Worm (Caenorhabditis elegans) whole organism, L3 larva: ENCODE results near the gene rer-1.

Experiments
- mdl-1 ChIP-seq: fragments of 150-350 bp; optimal IDR thresholded peaks from 2 replicates; lab custom pipeline; 2014; ENCODE audit warnings: missing biosample characterization, missing genetic modification characterization
- snpc-4 ChIP-seq: fragments of 150-350 bp; optimal IDR thresholded peaks from 2 replicates; lab custom pipeline; 2014; ENCODE audit warnings: missing biosample characterization, missing genetic modification characterization
- unc-62 ChIP-seq: fragments of 150-350 bp; sonication (generic microtip); optimal IDR thresholded peaks from 4 replicates; lab custom pipeline; 2014; ENCODE audit warnings: missing biosample characterization, missing genetic modification reagents, missing genetic modification characterization

DNA sequence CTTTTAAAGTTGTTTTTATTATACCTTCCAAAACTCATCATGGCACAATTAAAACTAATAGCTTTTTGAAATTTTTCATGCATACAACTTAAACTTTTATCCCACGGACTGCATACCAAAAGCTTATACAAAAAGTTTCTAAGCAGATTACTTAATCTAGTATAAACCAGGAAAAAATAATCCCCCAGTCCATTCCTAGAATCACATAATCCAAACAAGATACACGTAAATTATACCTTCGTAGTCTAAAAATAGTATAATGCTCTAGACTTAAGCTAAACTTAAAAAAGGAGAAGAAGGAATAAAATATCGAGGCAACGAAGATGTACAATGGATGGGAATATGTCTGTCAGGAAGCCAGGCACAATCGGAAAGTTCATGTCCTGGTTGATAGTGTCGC, 15.9 kb upstream of the rer-1 start:
- TF ChIP-seq snpc-4 (no peak), unc-62 (GFP tag; lab: Kevin White, UChicago) (no peak), mdl-1 (tag; lab: Kevin White, UChicago) (no peak)
